Fruit fly (Drosophila melanogaster) whole organism, pupa: Measurements from ENCODE around the gene CG32284.

Source experiments
- CG10348 ChIP-seq: fragments of 200-800 bp; sonication (Bioruptor generic); IDR thresholded peaks from 2 replicates; pipeline ENCODE4 v1.3.6; 2022; ENCODE audit warnings: missing biosample characterization, missing genetic modification characterization
- CG12605 ChIP-seq: fragments of 200-800 bp; sonication (Bioruptor generic); IDR thresholded peaks from 2 replicates; pipeline ENCODE4 v1.3.6; 2022; ENCODE audit warnings: missing biosample characterization, missing genetic modification characterization
- CG13204 ChIP-seq: fragments of 200-800 bp; sonication (Bioruptor generic); optimal IDR thresholded peaks from 2 replicates; lab custom pipeline; 2018; ENCODE audit warnings: missing biosample characterization, mild to moderate bottlenecking, missing genetic modification characterization, moderate library complexity
- CG14655 ChIP-seq: fragments of 200-800 bp; sonication (Bioruptor generic); optimal IDR thresholded peaks from 3 replicates; lab custom pipeline; 2017; ENCODE audit warnings: mild to moderate bottlenecking, missing biosample characterization, missing genetic modification reagents, missing genetic modification characterization
- CG15710 ChIP-seq: fragments of 200-800 bp; sonication (Bioruptor generic); optimal IDR thresholded peaks from 2 replicates; lab custom pipeline; 2018; ENCODE audit warnings: missing biosample characterization, mild to moderate bottlenecking, missing genetic modification characterization, moderate library complexity
- CG17806 ChIP-seq: fragments of 200-800 bp; sonication (Bioruptor generic); optimal IDR thresholded peaks from 2 replicates; lab custom pipeline; 2018; ENCODE audit warnings: missing biosample characterization, mild to moderate bottlenecking, missing genetic modification characterization, moderate library complexity
- CG32121 ChIP-seq: fragments of 200-800 bp; sonication (Bioruptor generic); IDR thresholded peaks from 2 replicates; pipeline ENCODE4 v1.3.6; 2022; ENCODE audit warnings: missing biosample characterization, missing genetic modification characterization
- CG34367 ChIP-seq: fragments of 200-800 bp; sonication (Bioruptor generic); optimal IDR thresholded peaks from 2 replicates; lab custom pipeline; 2018; ENCODE audit warnings: missing biosample characterization, mild to moderate bottlenecking, missing genetic modification characterization
- CG4496 ChIP-seq: fragments of 200-800 bp; sonication (Bioruptor generic); IDR thresholded peaks from 3 replicates; pipeline ENCODE4 v1.3.6; 2022; ENCODE audit warnings: missing biosample characterization, missing genetic modification characterization
- CG9948 ChIP-seq: fragments of 200-800 bp; sonication (Bioruptor generic); optimal IDR thresholded peaks from 2 replicates; lab custom pipeline; 2018; ENCODE audit warnings: missing biosample characterization, mild to moderate bottlenecking, missing genetic modification characterization, moderate library complexity
- D1 ChIP-seq: fragments of 200-800 bp; sonication (Bioruptor generic); optimal IDR thresholded peaks from 2 replicates; lab custom pipeline; 2018; ENCODE audit warnings: missing biosample characterization, mild to moderate bottlenecking, missing genetic modification characterization, moderate library complexity
- EcR ChIP-seq: fragments of 200-800 bp; sonication (Bioruptor generic); optimal IDR thresholded peaks from 3 replicates; lab custom pipeline; 2019; ENCODE audit warnings: missing biosample characterization, missing genetic modification characterization, mild to moderate bottlenecking, moderate library complexity, missing genetic modification reagents
- Ets98B ChIP-seq: fragments of 200-800 bp; sonication (Bioruptor generic); IDR thresholded peaks from 2 replicates; pipeline ENCODE4 v1.3.6; 2022; ENCODE audit warnings: missing biosample characterization, missing genetic modification characterization
- Pif1B ChIP-seq: fragments of 200-800 bp; sonication (Bioruptor generic); optimal IDR thresholded peaks from 3 replicates; lab custom pipeline; 2016; ENCODE audit warnings: missing biosample characterization, missing genetic modification characterization
- fd96Ca ChIP-seq: fragments of 200-800 bp; sonication (Bioruptor generic); IDR thresholded peaks from 3 replicates; pipeline ENCODE4 v1.3.6; 2022; ENCODE audit warnings: missing biosample characterization, missing genetic modification characterization

Gene CG32284

DNA sequence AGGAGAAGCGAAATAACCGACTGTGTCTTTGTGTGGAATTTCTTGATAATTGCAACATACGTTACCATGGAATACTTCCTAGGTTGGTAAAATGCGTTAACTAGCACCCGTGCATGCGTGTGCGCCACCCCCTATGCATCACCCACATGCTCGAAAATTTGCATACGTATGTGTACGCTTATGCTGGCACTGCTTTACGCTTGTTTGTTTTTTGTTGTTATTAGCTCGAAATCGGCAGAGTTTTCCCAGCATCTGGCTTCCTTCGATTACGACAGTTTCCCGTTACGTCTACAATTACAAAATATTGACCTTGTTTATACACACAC is 40.0 kb downstream of the CG32284 start:
- no peak for TF ChIP-seq CG17806 (tag; lab: Kevin White, UChicago)
- TF ChIP-seq CG34367: no peak
- TF ChIP-seq CG12605 (GFP tag; lab: Robert Waterston, UW): no peak
- no peak for TF ChIP-seq CG4496 (GFP tag; lab: Robert Waterston, UW)
- no peak for TF ChIP-seq Pif1B
- no peak for TF ChIP-seq CG15710 (tag; lab: Kevin White, UChicago)
- TF ChIP-seq CG9948 (tag; lab: Kevin White, UChicago): no peak
- TF ChIP-seq CG32121: 0 out of 2 replicates have a peak, but pooled peaks have one; percentile 0
- TF ChIP-seq EcR (GFP tag; lab: Kevin White, UChicago): no peak
- peak; percentile 4; the same call in 1 of the 2 replicates for TF ChIP-seq Ets98B (GFP tag; lab: Robert Waterston, UW)
- TF ChIP-seq D1 (tag; lab: Kevin White, UChicago): no peak
- no peak for TF ChIP-seq CG13204 (GFP tag; lab: Kevin White, UChicago)
- no peak for TF ChIP-seq CG14655
- no peak for TF ChIP-seq fd96Ca (GFP tag; lab: Robert Waterston, UW)
- no peak for TF ChIP-seq CG10348
- TF ChIP-seq, all 21 proteins: peak for 2

DNA sequence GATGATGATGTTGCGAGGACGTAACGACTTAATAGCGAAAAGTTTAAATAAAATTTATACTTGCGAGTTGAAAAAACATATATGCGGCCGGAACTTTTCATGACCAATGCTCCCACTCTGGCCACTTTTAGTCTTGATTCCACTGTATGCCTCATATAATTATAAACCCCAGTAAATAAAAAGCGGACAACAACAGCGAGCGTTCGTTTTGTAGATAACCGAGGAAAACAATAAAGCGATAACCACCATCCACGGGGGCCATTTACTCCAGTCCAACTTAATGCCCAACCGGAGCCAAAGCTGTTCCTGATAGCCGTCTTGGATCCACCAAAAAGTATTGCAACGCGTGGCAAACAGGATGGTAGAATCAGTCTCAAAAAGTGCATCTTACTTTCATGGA is 49.9 kb downstream of the CG32284 start:
- TF ChIP-seq Pif1B: no peak
- peak; percentile 45 for TF ChIP-seq EcR (GFP tag; lab: Kevin White, UChicago)
